Worm (Caenorhabditis elegans): ENCODE results near the gene C54D2.6.

C54D2.6 gene

DNA sequence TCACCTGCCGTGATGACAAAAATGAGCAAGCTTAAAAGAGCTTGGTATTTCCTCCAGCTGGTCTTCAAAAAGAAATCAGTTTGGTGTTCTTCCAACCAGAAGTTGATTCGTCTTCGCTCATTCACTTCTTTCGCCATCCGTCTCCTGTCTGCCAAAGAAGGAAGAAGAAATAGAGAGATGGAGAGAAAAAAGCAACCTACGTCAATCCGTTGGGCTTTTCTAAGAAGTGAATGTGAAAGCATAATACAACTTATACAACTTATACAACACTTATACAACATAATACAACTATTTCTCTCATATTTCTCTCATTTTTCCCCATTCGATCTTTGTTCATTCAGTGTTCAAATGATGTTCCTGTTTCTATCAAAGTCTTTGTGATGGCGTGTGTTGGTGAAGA is 36.3 kb downstream of the C54D2.6 start:
- TF ChIP-seq nhr-237 (tag; optimal IDR thresholded peaks at IDR 0.05) = no peak
- no peak for TF ChIP-seq mml-1 (tag; optimal IDR thresholded peaks at IDR 0.05)
- TF ChIP-seq nhr-23 (tag; optimal IDR thresholded peaks at IDR 0.05) = no peak
- TF ChIP-seq aly-2 (tag; optimal IDR thresholded peaks at IDR 0.05) = no peak
- TF ChIP-seq nfya-1 (tag; optimal IDR thresholded peaks at IDR 0.05; ENCODE audit: insufficient read depth) = peak; percentile 9

DNA sequence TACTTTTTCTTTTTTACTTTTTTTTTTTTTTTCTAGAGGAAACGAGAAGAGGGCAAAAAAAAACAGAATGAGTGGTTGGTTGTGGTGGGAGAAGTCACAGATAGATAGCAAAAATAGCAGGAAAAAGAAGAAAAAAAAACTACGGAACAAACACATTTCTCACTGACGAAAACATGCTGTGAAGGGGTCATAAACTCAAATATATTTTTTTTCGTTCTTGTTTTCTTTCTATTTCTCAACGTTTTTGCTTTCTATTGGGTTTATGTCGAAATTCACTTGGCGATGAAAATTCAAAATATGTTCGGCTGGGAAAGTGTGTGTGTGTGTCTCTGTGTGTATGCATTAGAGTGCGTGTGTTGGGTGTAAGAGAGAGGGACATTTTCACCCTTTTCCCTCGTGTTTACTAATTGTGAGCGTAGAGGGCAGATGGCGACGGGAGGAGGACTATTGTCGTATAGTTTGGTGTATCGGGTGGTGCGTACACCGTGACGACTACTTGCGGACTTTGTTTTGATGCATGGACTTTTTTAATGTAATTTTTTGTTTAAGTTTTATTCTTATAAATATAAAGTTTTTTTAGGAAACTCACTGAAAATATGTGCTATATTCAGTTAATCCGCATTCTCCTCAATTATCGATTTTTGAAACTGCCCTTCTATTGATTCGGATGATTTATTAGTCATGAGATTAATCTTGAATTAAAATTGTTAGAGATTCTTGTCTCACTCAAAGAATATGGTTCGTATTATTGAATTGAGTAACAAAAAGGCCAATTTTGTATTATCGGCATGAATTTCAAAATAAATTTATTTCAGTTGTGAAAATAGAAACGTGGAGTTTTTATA is 37.7 kb downstream of the C54D2.6 start:
- peak; percentile 19 for TF ChIP-seq egl-5 (tag; optimal IDR thresholded peaks at IDR 0.05)
- peak; percentile 37 for TF ChIP-seq lin-15B (tag; optimal IDR thresholded peaks at IDR 0.05)
- peak; percentile 41 for TF ChIP-seq elt-2 (tag; optimal IDR thresholded peaks at IDR 0.05)
- TF ChIP-seq fos-1 (tag; optimal IDR thresholded peaks at IDR 0.05) = no peak
- no peak for TF ChIP-seq nhr-43 (tag; optimal IDR thresholded peaks at IDR 0.05; ENCODE audit: poor library complexity, severe bottlenecking)
- peak; percentile 65 for TF ChIP-seq lin-39 (tag; optimal IDR thresholded peaks at IDR 0.05)
- no peak for TF ChIP-seq ZK546.5 (tag; optimal IDR thresholded peaks at IDR 0.05)
- no peak for TF ChIP-seq nhr-28 (tag; optimal IDR thresholded peaks at IDR 0.05)
- TF ChIP-seq ama-1 (optimal IDR thresholded peaks at IDR 0.05) = no peak
- no peak for TF ChIP-seq nhr-67 (tag; optimal IDR thresholded peaks at IDR 0.05)
- TF ChIP-seq fkh-2 (tag; optimal IDR thresholded peaks at IDR 0.05) = no peak
- no peak for TF ChIP-seq elt-3 (tag; optimal IDR thresholded peaks at IDR 0.05)
- TF ChIP-seq sea-2 (GFP tag; optimal IDR thresholded peaks at IDR 0.05) = peak; percentile 38
- TF ChIP-seq mml-1 (tag; optimal IDR thresholded peaks at IDR 0.05) = no peak
- TF ChIP-seq hmg-11 (tag; optimal IDR thresholded peaks at IDR 0.05) = peak; percentile 84
- TF ChIP-seq nhr-25 (tag; optimal IDR thresholded peaks at IDR 0.05) = peak; percentile 58
- no peak for TF ChIP-seq nhr-77 (tag; optimal IDR thresholded peaks at IDR 0.05)
- TF ChIP-seq nhr-237 (tag; optimal IDR thresholded peaks at IDR 0.05) = no peak
- peak; percentile 68 for TF ChIP-seq nfya-1 (tag; optimal IDR thresholded peaks at IDR 0.05; ENCODE audit: insufficient read depth)
- no peak for TF ChIP-seq zag-1 (tag; optimal IDR thresholded peaks at IDR 0.05)
- TF ChIP-seq elt-1 (tag; optimal IDR thresholded peaks at IDR 0.05) = no peak
- TF ChIP-seq ceh-9 (tag; optimal IDR thresholded peaks at IDR 0.05) = no peak
- peak; percentile 56 for TF ChIP-seq ceh-28 (tag; optimal IDR thresholded peaks at IDR 0.05)
- peak; percentile 24 for TF ChIP-seq pqm-1 (tag; optimal IDR thresholded peaks at IDR 0.05)
- no peak for TF ChIP-seq eor-1 (tag; optimal IDR thresholded peaks at IDR 0.05)
- no peak for TF ChIP-seq nhr-11 (tag; optimal IDR thresholded peaks at IDR 0.05)
- peak; percentile 27 for TF ChIP-seq snpc-4 (tag; optimal IDR thresholded peaks at IDR 0.05)
- TF ChIP-seq pha-4 (tag; optimal IDR thresholded peaks at IDR 0.05) = peak; percentile 80
- no peak for TF ChIP-seq unc-62 (GFP tag; optimal IDR thresholded peaks at IDR 0.05)

DNA sequence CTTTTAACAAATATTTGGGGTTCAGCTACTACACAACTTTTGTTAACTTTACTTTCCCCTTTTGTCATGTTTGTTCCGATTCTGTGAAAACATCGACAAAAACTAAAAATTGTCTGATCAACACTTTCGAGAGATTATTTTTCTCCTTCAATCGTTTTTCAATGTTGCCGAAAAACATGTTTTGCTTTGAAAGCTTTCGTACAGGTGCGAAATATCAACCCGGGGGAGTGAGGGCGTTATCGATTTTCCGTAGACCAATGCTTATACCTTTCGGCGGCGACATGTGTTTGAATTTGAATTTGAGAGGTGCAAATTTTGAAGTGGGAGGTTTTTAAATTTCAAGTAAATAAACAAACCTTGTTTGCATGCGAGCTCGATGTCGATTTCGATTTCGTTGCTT is 38.9 kb downstream of the C54D2.6 start:
- TF ChIP-seq pha-4 (tag; optimal IDR thresholded peaks at IDR 0.05) (peak; percentile 17), fos-1 (tag; optimal IDR thresholded peaks at IDR 0.05) (no peak), ceh-28 (tag; optimal IDR thresholded peaks at IDR 0.05) (peak; percentile 66), nhr-12 (tag; optimal IDR thresholded peaks at IDR 0.05) (no peak), ceh-9 (tag; optimal IDR thresholded peaks at IDR 0.05) (no peak), jun-1 (tag; optimal IDR thresholded peaks at IDR 0.05) (no peak), ama-1 (optimal IDR thresholded peaks at IDR 0.05) (peak; percentile 29), nhr-28 (tag; optimal IDR thresholded peaks at IDR 0.05) (no peak)

DNA sequence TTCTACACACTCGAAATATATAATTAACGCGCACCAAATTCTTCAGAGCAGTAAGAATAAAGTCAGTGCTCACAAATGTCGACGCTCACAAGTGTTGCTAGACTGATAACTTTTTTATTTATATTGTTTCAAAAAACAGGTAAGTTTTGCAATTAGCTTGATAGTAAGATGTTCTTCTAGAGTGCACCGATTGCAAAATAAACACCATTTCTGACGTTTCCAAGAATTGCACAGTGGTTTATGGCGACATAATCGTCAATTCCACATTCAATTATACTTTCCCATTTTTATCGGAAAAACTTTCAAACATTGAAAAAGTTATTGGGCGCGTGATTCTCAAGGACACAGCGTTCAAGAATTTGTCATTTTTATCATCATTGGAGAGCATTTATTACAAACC is 46.9 kb downstream of the C54D2.6 start:
- TF ChIP-seq ceh-16 (tag; optimal IDR thresholded peaks at IDR 0.05) (no peak), elt-2 (tag; optimal IDR thresholded peaks at IDR 0.05) (peak; percentile 1)

DNA sequence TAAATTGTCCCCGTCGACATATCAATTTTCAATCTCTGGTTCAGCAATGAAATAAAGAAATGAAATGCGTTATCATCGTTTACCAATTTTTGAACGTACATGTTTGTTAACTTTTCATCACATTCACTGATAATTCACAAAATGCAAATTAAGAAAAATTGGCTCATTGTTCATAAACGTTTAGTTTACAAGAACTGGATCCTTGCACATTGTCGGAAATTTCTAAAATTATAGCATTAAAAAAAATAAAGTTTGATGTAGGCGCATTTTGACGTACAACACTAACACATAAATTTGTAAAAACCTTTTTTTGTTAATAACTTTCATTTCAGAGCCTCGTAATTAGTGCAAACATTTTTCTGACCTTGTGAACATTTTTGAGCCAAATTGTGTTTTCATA is 47.6 kb downstream of the C54D2.6 start, which contains the start of gene gpx-7:
Gene gpx-7 (minus strand): TSS at position 101 of the 400 bp plus-strand sequence.
- no peak for TF ChIP-seq nhr-43 (tag; optimal IDR thresholded peaks at IDR 0.05; ENCODE audit: poor library complexity, severe bottlenecking)
- no peak for TF ChIP-seq tbx-2 (tag; optimal IDR thresholded peaks at IDR 0.05)
- TF ChIP-seq elt-2 (tag; optimal IDR thresholded peaks at IDR 0.05) = peak; percentile 50
- no peak for TF ChIP-seq ZK546.5 (tag; optimal IDR thresholded peaks at IDR 0.05)
- peak; percentile 43 for TF ChIP-seq pqm-1 (tag; optimal IDR thresholded peaks at IDR 0.05)
- TF ChIP-seq nhr-76 (tag; optimal IDR thresholded peaks at IDR 0.05) = no peak
- TF ChIP-seq elt-3 (tag; optimal IDR thresholded peaks at IDR 0.05) = no peak
- no peak for TF ChIP-seq egl-27 (tag; optimal IDR thresholded peaks at IDR 0.05)
- TF ChIP-seq pha-4 (tag; optimal IDR thresholded peaks at IDR 0.05) = peak; percentile 11
- TF ChIP-seq ceh-82 (tag; optimal IDR thresholded peaks at IDR 0.05) = no peak
- no peak for TF ChIP-seq lin-15B (tag; optimal IDR thresholded peaks at IDR 0.05)
